Fruit fly (Drosophila melanogaster) whole organism, embryonic: ENCODE measurements around the gene Lztr1.

Source experiments
- CG13775 ChIP-seq: fragments of 200-800 bp; sonication (Bioruptor generic); optimal IDR thresholded peaks from 3 replicates; lab custom pipeline; 2017; ENCODE audit warnings: missing biosample characterization, mild to moderate bottlenecking, missing genetic modification characterization
- CG1529 ChIP-seq: fragments of 200-800 bp; sonication (Bioruptor generic); optimal IDR thresholded peaks from 3 replicates; lab custom pipeline; 2018; ENCODE audit warnings: missing biosample characterization, missing genetic modification characterization
- CG1792 ChIP-seq: fragments of 200-800 bp; sonication (Bioruptor generic); optimal IDR thresholded peaks from 2 replicates; lab custom pipeline; 2016; ENCODE audit warnings: missing biosample characterization, missing genetic modification characterization
- Ets65A ChIP-seq: fragments of 200-800 bp; sonication (Bioruptor generic); peaks from one replicate; lab custom pipeline; 2016; ENCODE audit warnings: missing biosample characterization, missing genetic modification characterization
- Oaz ChIP-seq: fragments of 200-800 bp; sonication (Bioruptor generic); IDR thresholded peaks from 2 replicates; pipeline ENCODE4 v1.3.6; 2022; ENCODE audit warnings: missing biosample characterization, missing genetic modification characterization
- Poxn ChIP-seq: fragments of 200-800 bp; sonication (Bioruptor generic); IDR thresholded peaks from 2 replicates; pipeline ENCODE4 v1.3.6; 2022; ENCODE audit warnings: missing biosample characterization, missing genetic modification characterization
- bab2 ChIP-seq: fragments of 200-800 bp; sonication (Bioruptor generic); optimal IDR thresholded peaks from 2 replicates; lab custom pipeline; 2016; ENCODE audit warnings: missing biosample characterization, missing genetic modification characterization
- corto ChIP-seq: fragments of 200-800 bp; sonication (Bioruptor generic); optimal IDR thresholded peaks from 2 replicates; lab custom pipeline; 2016; ENCODE audit warnings: missing biosample characterization, mild to moderate bottlenecking, missing genetic modification characterization, moderate library complexity
- danr ChIP-seq: fragments of 200-800 bp; sonication (Bioruptor generic); IDR thresholded peaks from 2 replicates; pipeline ENCODE4 v1.3.6; 2022; ENCODE audit warnings: missing biosample characterization, missing genetic modification characterization
- hbn ChIP-seq: fragments of 200-800 bp; sonication (Bioruptor generic); IDR thresholded peaks from 2 replicates; pipeline ENCODE4 v1.3.6; 2022; ENCODE audit warnings: missing biosample characterization, missing genetic modification characterization; ENCODE audit not compliant: partially characterized antibody
- ind ChIP-seq: fragments of 200-800 bp; sonication (Bioruptor generic); optimal IDR thresholded peaks from 3 replicates; lab custom pipeline; 2016; ENCODE audit warnings: missing biosample characterization, missing genetic modification characterization
- peb ChIP-seq: fragments of 200-800 bp; sonication (Bioruptor generic); IDR thresholded peaks from 2 replicates; pipeline ENCODE4 v1.3.6; 2022; ENCODE audit warnings: missing biosample characterization, missing genetic modification characterization
- tx ChIP-seq: fragments of 200-800 bp; sonication (Bioruptor generic); optimal IDR thresholded peaks from 2 replicates; lab custom pipeline; 2016; ENCODE audit warnings: missing biosample characterization, missing genetic modification characterization

- TF ChIP-seq hbn (GFP tag; lab: Robert Waterston, UW) (no peak), corto (GFP tag; lab: Kevin White, UChicago) (no peak), ind (peak; percentile 6), Oaz (no peak), Poxn (GFP tag; lab: Robert Waterston, UW) (no peak), bab2 (GFP tag; lab: Kevin White, UChicago) (peak; percentile 23), CG1792 (GFP tag; lab: Kevin White, UChicago) (no peak), tx (no peak), CG13775 (GFP tag; lab: Kevin White, UChicago) (no peak), danr (GFP tag; lab: Robert Waterston, UW) (no peak), CG1529 (GFP tag; lab: Kevin White, UChicago) (no peak), Ets65A (GFP tag; lab: Kevin White, UChicago) (peak; percentile 68), peb (GFP tag; lab: Robert Waterston, UW) (no peak)
Observed at dm6 chrX:948285-948556, 20.8 kb upstream of the Lztr1 start.
